Worm (Caenorhabditis elegans): ENCODE data around the gene cest-9.2.

Gene cest-9.2

DNA sequence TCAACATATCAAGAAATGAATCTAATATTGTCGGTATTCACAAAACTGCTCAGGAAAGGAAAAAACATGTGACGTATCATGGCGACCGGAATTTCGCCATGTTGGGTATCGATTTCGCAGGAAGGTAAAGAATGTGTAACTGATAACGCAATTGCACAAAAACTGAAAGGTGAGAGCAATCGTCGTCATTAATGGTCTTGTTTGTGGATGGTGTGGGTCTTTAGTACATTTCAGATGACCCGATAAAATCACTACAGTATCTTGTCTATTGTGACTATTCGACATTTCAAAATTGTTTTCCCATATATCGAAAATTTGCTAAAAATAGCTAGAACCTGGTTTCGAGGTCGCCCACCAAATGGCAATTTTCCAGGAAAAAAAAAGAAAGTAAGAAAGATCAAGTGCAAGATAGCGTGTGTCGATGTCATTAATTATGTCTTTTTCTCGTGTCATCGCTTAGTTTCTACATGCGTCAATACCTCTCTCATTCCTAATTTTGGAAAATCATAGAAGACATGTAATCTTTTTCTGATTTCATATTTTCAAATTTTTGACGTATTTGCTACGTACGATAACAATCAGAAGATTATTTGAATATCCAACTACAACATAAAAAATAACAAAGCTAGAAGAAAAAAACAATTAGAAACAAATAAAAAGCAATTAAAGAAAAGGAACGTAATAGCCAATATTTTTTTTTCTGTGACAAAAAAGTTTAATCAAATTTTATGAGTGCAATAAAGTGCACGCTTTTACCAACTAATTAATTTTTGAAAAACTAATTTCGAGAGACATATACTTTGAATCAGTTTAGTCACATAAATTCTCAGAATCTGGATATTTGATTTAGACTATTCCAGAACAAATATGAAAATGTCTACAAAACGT is 11.5 kb upstream of the cest-9.2 start:
- no peak for TF ChIP-seq dao-5 (tag; optimal IDR thresholded peaks at IDR 0.05)
- no peak for TF ChIP-seq W03F9.2 (tag; optimal IDR thresholded peaks at IDR 0.05)
- TF ChIP-seq him-1 (tag; optimal IDR thresholded peaks at IDR 0.05): no peak

DNA sequence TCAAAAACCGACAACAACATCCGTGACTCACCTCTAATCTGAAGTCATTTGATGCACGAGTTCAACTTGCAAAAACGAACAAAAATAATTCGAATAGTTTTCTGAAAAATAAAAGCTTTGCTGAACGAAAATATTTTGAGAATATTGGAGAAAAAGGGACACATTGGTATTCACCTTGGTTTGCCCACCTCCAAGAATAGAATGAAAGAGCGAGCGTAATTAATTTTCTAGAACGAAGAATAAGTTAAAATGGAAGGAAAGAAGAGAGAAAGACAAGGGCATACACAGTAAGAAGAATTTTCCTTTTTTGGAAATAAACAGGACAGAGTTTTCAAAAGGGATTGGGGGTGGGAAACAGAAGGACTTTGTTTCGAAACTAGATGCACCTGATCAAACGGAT is 9.1 kb upstream of the cest-9.2 start, which contains the start of gene cab-1:
cab-1 (minus strand) TSS at position 101 of the 400 bp plus-strand sequence.
- TF ChIP-seq W03F9.2 (tag; optimal IDR thresholded peaks at IDR 0.05) (no peak), dao-5 (tag; optimal IDR thresholded peaks at IDR 0.05) (no peak), him-1 (tag; optimal IDR thresholded peaks at IDR 0.05) (no peak)

DNA sequence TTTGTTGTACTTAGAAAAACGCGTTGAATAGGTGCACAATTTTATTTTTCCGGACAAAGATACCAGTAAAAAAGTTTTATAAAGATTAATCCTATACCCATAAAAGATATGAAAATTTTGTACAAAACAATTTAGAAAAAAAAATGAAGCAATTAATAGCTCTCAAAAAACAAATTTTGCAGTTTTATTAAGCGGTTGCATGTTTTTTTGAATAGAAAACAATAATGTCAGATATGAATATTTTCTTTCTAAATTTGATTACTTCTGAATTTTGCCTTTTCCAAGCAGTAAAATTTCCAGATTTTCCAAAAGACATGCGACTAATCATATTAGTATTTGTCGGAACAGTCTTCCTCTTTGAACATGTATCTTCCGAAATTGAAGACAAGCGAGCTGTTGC is 5.0 kb upstream of the cest-9.2 start, which contains the start of gene C23H4.8:
C23H4.8 (plus strand) TSS at position 301 of the 400 bp plus-strand sequence.
- TF ChIP-seq W03F9.2 (tag; optimal IDR thresholded peaks at IDR 0.05): no peak
- TF ChIP-seq dao-5 (tag; optimal IDR thresholded peaks at IDR 0.05): no peak
- no peak for TF ChIP-seq him-1 (tag; optimal IDR thresholded peaks at IDR 0.05)

DNA sequence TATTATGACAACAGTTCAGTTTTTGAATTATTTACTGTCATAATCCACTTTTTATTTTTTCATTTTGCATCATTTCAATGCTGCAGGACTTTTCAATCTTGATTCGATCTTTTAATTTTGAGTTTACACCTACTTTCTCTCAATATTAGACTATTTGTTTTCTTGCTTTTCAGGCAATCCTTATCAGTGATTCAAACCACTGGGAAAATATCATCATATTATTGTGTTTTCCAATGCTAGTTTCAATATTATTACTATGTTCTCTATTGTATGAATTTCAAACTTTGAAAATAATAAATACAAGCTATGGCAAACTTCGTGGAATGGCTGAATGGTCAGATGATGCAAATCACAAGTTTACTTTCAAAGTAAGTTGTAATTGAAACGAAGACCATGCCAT is 2.4 kb upstream of the cest-9.2 start, which contains the start of gene cest-8:
cest-8 (plus strand) TSS at position 184 of the 400 bp plus-strand sequence.
- TF ChIP-seq W03F9.2 (tag; optimal IDR thresholded peaks at IDR 0.05) (no peak), dao-5 (tag; optimal IDR thresholded peaks at IDR 0.05) (no peak), him-1 (tag; optimal IDR thresholded peaks at IDR 0.05) (no peak)

DNA sequence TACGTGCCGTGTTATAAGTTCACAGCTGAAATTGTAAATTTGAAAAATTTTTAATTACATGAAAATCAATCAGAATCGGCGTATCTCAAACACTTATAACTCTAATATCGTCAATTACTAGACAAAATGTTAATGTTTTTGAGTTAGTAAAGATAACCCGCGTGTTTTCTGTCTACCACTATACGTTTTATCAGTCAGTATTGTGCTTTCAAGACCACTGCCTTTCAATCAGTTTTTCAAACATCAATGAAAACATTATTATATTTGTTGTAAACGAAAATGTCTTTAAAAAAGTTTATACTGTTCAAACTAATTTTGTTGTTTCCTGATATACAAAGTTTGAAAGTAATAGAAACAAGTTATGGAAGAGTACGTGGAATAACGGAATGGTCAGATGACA is 806 bp downstream of the cest-9.2 start:
- TF ChIP-seq him-1 (tag; optimal IDR thresholded peaks at IDR 0.05) (no peak), W03F9.2 (tag; optimal IDR thresholded peaks at IDR 0.05) (no peak), dao-5 (tag; optimal IDR thresholded peaks at IDR 0.05) (no peak)

DNA sequence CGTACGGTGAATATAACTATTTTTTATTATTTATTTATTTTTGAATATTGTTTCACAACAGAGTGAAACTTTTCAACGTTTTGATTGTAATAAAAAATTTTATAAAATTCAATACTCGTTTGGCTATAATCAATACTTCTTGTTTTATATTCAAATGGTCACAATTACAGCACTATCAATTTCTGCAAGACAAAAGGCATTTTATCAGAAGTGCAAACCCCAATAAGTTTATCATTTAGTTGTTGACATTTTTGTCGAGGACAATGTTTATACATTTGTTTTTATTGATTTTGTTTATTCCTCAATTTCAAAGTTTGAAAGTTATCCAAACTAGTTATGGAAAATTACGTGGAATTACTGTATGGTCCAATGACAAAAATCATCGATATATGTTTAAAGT is 4.1 kb downstream of the cest-9.2 start, which contains the start of gene cest-9.1:
cest-9.1 (plus strand) TSS at position 213 of the 400 bp plus-strand sequence.
- TF ChIP-seq dao-5 (tag; optimal IDR thresholded peaks at IDR 0.05): no peak
- no peak for TF ChIP-seq him-1 (tag; optimal IDR thresholded peaks at IDR 0.05)
- TF ChIP-seq W03F9.2 (tag; optimal IDR thresholded peaks at IDR 0.05): no peak

DNA sequence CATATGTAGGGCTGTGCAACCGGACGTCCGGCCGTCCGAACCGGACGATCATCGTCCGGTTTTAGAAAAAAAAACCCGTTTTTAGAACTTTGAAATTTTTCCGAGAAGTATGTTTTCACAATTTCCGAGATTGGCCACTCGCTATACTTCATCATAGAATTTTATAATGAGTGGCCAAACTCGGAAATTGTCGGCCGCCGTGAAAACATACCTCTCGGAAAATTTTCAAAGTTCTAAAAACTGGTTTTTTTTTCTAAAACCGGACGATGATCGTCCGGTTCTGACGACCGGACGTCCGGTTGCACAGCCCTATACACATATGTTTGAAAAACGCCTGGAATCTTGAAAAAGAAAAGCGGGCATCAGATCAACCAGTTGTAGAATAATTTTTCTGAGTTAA is 5.2 kb downstream of the cest-9.2 start:
- TF ChIP-seq W03F9.2 (tag; optimal IDR thresholded peaks at IDR 0.05) (no peak), him-1 (tag; optimal IDR thresholded peaks at IDR 0.05) (no peak), dao-5 (tag; optimal IDR thresholded peaks at IDR 0.05) (no peak)

DNA sequence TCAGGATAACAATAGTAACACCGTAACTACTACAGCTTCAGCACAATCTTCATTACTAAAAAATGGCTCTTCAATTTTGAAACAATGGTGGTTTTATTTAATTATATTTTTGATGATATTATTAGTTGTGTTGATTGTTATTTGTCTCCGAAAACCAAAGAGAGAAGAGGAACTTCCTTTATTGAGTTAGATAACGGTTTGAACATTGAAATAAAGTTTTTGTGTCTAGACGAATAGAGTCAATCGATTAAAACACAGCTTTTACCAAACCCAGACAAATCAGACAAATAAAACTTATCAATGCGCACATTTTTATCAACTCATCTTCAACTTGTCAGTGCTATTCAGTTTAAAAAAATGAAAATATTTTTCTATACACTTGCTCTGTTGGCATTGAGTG is 7.7 kb downstream of the cest-9.2 start, which contains the start of gene cest-7:
cest-7 (plus strand) TSS at position 301 of the 400 bp plus-strand sequence.
- TF ChIP-seq him-1 (tag; optimal IDR thresholded peaks at IDR 0.05) (no peak), dao-5 (tag; optimal IDR thresholded peaks at IDR 0.05) (no peak), W03F9.2 (tag; optimal IDR thresholded peaks at IDR 0.05) (no peak)

DNA sequence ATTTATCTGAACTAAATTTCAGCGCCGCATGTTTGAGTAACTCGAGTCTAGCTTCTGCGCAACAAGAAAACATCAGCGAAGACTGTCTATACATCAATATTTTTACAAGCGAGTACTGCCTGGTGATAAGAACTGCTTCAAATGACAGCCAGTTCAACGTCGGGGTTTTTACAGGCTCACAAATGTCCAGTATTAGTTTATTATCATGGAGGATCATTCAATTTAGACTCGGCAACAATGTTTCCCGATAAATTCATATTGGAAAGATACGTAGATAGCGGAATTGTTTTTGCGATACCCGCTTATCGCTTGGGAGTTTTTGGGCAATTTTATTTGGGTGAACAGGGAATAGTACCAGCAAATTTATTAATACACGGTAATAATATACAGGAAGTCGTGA is 8.4 kb downstream of the cest-9.2 start:
- TF ChIP-seq him-1 (tag; optimal IDR thresholded peaks at IDR 0.05) (no peak), dao-5 (tag; optimal IDR thresholded peaks at IDR 0.05) (no peak), W03F9.2 (tag; optimal IDR thresholded peaks at IDR 0.05) (no peak)

DNA sequence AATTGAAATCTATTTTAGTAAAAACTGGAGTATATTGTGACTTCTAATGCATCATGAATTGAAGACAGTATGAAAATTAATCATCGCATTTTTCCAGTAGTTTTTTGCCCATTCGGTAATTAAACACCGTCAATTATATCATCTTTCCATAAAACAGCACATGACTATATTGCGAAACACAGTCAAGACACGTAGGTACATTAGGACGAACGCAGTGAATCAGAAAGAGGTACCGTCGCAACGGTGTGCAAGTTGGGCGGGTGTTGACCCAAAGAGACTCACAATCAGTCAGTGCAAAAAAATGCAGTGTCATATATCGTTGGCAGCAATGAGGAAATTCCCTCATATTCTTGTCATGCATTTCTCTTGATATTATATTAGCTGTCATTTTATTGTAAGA is 12.5 kb downstream of the cest-9.2 start:
- TF ChIP-seq him-1 (tag; optimal IDR thresholded peaks at IDR 0.05): no peak

DNA sequence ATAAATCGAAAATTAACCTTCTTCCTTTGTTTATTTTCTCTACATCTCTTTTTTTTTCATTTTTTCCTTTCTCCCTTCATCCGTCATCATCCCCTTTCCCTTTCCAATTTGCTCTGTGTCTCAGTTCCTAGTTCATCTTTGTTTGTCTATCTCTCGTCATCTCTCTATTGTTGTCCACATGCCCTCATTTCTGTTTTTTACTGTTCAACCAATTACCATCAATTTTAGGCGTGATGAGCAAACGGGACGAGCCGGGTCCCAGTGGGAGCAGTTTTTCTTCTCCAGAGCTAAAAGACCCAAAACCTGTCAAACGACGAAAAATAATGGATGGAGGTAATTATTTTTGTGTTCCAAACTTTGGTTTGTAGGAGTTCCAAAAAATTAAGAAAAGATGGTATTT is 13.5 kb downstream of the cest-9.2 start, which contains the start of gene C23H4.6:
C23H4.6 (plus strand) TSS at position 219 of the 400 bp plus-strand sequence.
- TF ChIP-seq dao-5 (tag; optimal IDR thresholded peaks at IDR 0.05) (no peak), W03F9.2 (tag; optimal IDR thresholded peaks at IDR 0.05) (no peak), him-1 (tag; optimal IDR thresholded peaks at IDR 0.05) (no peak)

DNA sequence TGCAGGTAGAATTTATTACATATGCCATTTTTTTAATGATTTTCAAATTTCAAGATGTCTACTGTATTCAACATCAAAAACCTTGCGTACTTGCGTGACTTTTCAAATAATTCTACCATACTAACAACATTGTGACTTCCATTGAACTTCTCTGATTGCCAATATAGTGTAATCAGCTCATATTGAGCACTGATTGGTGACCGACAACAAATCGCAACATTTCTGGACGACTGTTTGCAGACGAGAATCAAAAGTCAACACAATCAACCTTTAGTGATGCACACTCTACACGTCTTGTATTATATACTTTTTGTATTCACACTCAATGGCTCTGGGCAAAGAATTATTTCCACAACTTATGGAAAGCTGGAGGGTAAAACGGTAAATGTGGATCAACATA is 19.5 kb downstream of the cest-9.2 start, which contains the start of gene cest-3:
cest-3 (plus strand) TSS at position 190 of the 400 bp plus-strand sequence.
- no peak for TF ChIP-seq him-1 (tag; optimal IDR thresholded peaks at IDR 0.05)
- no peak for TF ChIP-seq W03F9.2 (tag; optimal IDR thresholded peaks at IDR 0.05)
- TF ChIP-seq dao-5 (tag; optimal IDR thresholded peaks at IDR 0.05): no peak

DNA sequence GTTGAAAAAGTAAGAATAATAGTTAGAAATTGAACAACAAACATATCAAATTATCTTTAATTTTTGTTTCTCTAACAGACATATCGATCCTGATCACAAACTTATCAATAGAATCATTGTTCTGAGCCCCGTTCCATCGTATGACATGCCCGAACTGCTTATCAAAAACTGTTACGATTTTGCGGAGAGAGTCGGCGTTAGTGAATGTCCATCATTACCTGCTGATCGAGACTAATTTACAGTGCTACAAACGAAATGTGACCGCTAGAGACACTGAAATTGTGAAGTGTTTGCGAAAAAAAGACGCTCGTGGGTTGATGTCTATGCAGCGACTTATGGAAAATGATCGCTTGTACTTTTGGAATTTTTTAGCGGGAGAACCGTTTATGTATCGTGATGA is 21.0 kb downstream of the cest-9.2 start:
- no peak for TF ChIP-seq dao-5 (tag; optimal IDR thresholded peaks at IDR 0.05)
- TF ChIP-seq him-1 (tag; optimal IDR thresholded peaks at IDR 0.05): no peak
- no peak for TF ChIP-seq W03F9.2 (tag; optimal IDR thresholded peaks at IDR 0.05)

DNA sequence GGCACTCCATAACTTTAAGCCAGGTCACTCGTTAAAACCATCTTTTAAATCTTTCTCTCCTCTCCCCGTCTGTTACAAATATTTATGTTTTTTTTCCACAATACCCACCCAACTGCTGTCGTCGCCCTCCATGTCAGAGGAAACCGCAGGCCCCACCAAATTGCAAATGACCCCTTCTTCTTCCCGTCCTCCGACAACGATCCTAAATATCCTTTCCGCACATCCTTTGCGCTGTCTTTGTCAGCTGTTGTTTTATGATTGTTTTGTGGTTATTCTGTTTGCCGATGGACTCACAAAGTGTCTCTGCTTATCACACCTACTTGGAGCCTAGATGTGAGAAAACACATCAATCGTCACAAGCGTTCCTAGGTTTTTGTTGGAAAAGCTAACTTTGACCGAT is 26.2 kb downstream of the cest-9.2 start:
- no peak for TF ChIP-seq W03F9.2 (tag; optimal IDR thresholded peaks at IDR 0.05)
- no peak for TF ChIP-seq him-1 (tag; optimal IDR thresholded peaks at IDR 0.05)
- no peak for TF ChIP-seq dao-5 (tag; optimal IDR thresholded peaks at IDR 0.05)

All from whole organism, L4/young adult.